Worm (Caenorhabditis elegans) whole organism, L4 larva: ENCODE data around the gene nud-1.

Experiments used
- ceh-28 ChIP-seq: fragments of 150-350 bp; optimal IDR thresholded peaks from 2 replicates; lab custom pipeline; 2014; ENCODE audit warnings: missing biosample characterization, missing genetic modification reagents, missing genetic modification characterization
- lsy-2 ChIP-seq, 2 experiments: fragments of 150-350 bp in 1 of 2; sonication (generic microtip) in 1 of 2; optimal IDR thresholded peaks; 2 replicates each; lab custom pipeline; 2014 to 2017; ENCODE audit warnings: missing biosample characterization in 2 of 2, missing genetic modification characterization in 2 of 2
- nhr-76 ChIP-seq: fragments of 150-350 bp; optimal IDR thresholded peaks from 2 replicates; lab custom pipeline; 2014; ENCODE audit warnings: missing biosample characterization, missing genetic modification characterization
- saeg-2 ChIP-seq: fragments of 200-800 bp; sonication (Bioruptor generic); IDR thresholded peaks from 2 replicates; pipeline ENCODE4 v1.3.6; 2022; ENCODE audit warnings: missing genetic modification reagents, missing genetic modification characterization, missing compliant biosample characterization
- snpc-1.2 ChIP-seq: fragments of 200-800 bp; sonication (Bioruptor generic); IDR thresholded peaks from 2 replicates; pipeline ENCODE4 v1.3.6; 2022; ENCODE audit warnings: missing genetic modification reagents, missing genetic modification characterization, missing compliant biosample characterization
- spr-1 ChIP-seq: sonication (generic microtip); optimal IDR thresholded peaks from 2 replicates; lab custom pipeline; 2016; ENCODE audit warnings: mild to moderate bottlenecking, missing genetic modification characterization, missing compliant biosample characterization
- zfp-2 ChIP-seq: sonication (generic microtip); optimal IDR thresholded peaks from 2 replicates; lab custom pipeline; 2016; ENCODE audit warnings: mild to moderate bottlenecking, missing genetic modification characterization, missing compliant biosample characterization

- TF ChIP-seq ceh-28 (tag; lab: Kevin White, UChicago): no peak
- no peak for TF ChIP-seq saeg-2
- TF ChIP-seq lsy-2 (tag; optimal IDR thresholded peaks at IDR 0.05; lab: Kevin White, UChicago): no peak
- no peak for TF ChIP-seq spr-1 (tag; lab: Kevin White, UChicago)
- TF ChIP-seq snpc-1.2: no peak
- no peak for TF ChIP-seq zfp-2 (tag; lab: Kevin White, UChicago)
- no peak for TF ChIP-seq nhr-76 (tag; lab: Kevin White, UChicago)
Observed at ce11 chrIII:13359256-13359655, 17.9 kb downstream of the nud-1 start, which contains the start of gene F53A2.9.
